Fruit fly (Drosophila melanogaster) whole organism, wandering third instar larva: ENCODE data around the gene CG32695.

Experiments
- Hnf4 ChIP-seq: fragments of 200-800 bp; sonication (Bioruptor generic); optimal IDR thresholded peaks from 2 replicates; lab custom pipeline; 2016; ENCODE audit warnings: missing biosample characterization, mild to moderate bottlenecking, missing genetic modification characterization
- Hr78 ChIP-seq: fragments of >200 bp; optimal IDR thresholded peaks from 2 replicates; lab custom pipeline; 2017; ENCODE audit warnings: missing biosample characterization, missing genetic modification characterization
- N ChIP-seq: fragments of >200 bp; optimal IDR thresholded peaks from 2 replicates; lab custom pipeline; 2018; ENCODE audit warnings: missing biosample characterization, missing external identifiers, missing genetic modification characterization
- Rel ChIP-seq, 2 experiments: fragments of 200-800 bp; sonication (Bioruptor generic) in 1 of 2; optimal IDR thresholded peaks; 2 replicates in 1 of 2; 3 replicates in 1 of 2; lab custom pipeline; 2016 to 2019; ENCODE audit warnings: mild to moderate bottlenecking in 2 of 2, missing biosample characterization in 2 of 2, missing genetic modification characterization in 2 of 2, moderate library complexity in 1 of 2
- Vsx2 ChIP-seq: fragments of 200-300, 225-300 bp; sonication (Bioruptor generic); optimal IDR thresholded peaks from 2 replicates; lab custom pipeline; 2018; ENCODE audit warnings: missing biosample characterization, missing genetic modification characterization; ENCODE audit not compliant: partially characterized antibody
- jim ChIP-seq: fragments of 175-275, 200-325 bp; sonication (Bioruptor generic); optimal IDR thresholded peaks from 2 replicates; lab custom pipeline; 2016; ENCODE audit warnings: missing biosample characterization, mild to moderate bottlenecking, missing genetic modification characterization
- psq ChIP-seq: fragments of 200-800 bp; sonication (Bioruptor generic); optimal IDR thresholded peaks from 3 replicates; lab custom pipeline; 2017; ENCODE audit warnings: missing biosample characterization, mild to moderate bottlenecking, missing genetic modification characterization, moderate library complexity

DNA sequence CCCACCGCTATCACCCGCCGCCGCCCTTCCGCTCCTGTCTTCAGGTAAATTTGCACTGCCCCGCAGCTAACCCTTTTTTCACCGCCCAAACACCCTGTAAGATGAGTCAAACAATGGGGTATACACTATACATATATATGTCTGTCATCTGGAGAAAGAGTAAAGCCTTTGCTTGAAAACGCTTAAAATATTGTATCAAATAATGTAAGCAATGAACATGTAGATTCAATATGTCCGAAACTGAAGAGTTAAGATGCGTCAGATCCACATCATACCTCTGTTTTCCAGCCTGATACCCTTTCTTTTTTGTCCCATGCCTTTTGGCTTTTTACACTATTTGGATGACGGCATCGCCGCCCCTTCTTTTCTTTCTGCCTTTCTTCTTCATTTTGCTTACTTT lies 19.0 kb upstream of the CG32695 start:
- TF ChIP-seq jim (GFP tag; lab: Kevin White, UChicago) (no peak), Vsx2 (GFP tag; lab: Kevin White, UChicago) (no peak), psq (GFP tag; lab: Kevin White, UChicago) (peak; percentile 57), Hnf4 (GFP tag; lab: Kevin White, UChicago) (peak; percentile 57), Hr78 (GFP tag; lab: Kevin White, UChicago) (no peak), N (GFP tag; lab: Kevin White, UChicago) (no peak), Rel (GFP tag; optimal IDR thresholded peaks at IDR 0.05; lab: Kevin White, UChicago) (no peak), Rel (tag; optimal IDR thresholded peaks at IDR 0.05; lab: Kevin White, UChicago) (no peak)
